Fruit fly (Drosophila melanogaster): Measurements from ENCODE around the gene CG8132.

Gene CG8132

DNA sequence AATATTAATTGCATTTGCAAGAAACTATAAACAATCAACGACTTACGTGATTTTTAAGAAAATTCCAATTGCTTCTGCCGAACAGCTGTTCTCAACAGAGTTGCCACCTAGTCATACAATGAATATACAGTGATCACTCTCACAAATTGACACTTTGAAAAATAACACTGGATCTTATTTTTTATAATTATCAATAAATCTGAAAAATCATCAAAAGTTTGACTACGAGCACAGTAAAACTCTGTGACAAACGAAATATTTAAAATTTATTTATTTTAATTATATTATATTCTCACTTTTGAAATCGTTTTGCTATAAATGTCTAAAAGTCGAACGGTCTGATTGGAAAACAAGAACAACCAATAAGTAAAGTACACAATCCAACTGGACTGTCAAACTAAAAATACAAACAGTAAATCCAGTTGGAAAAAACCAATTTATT lies 1.3 kb upstream of the CG8132 start, which contains the start of gene CG34117 (continued):
- peak; percentile 45 for TF ChIP-seq Antp (GFP tag; optimal IDR thresholded peaks at IDR 0.05)
- 0 out of 2 replicates have a peak, but pooled peaks have one; percentile 31 for TF ChIP-seq danr (GFP tag; IDR thresholded peaks at IDR 0.05)
- peak; percentile 77 for TF ChIP-seq CG1233 (GFP tag; optimal IDR thresholded peaks at IDR 0.05)
- TF ChIP-seq Sry-δ (GFP tag; optimal IDR thresholded peaks at IDR 0.05): peak; percentile 18
- peak; percentile 93 for TF ChIP-seq Med (GFP tag)
- peak; percentile 83 for TF ChIP-seq Sox102F (GFP tag; optimal IDR thresholded peaks at IDR 0.05)
- TF ChIP-seq CG12744 (GFP tag; optimal IDR thresholded peaks at IDR 0.05): peak; percentile 37
- peak; percentile 59 for TF ChIP-seq CG12104 (GFP tag; optimal IDR thresholded peaks at IDR 0.05)
- peak; percentile 54 for TF ChIP-seq E2f2 (GFP tag; IDR thresholded peaks at IDR 0.05)
- TF ChIP-seq Stat92E (GFP tag; optimal IDR thresholded peaks at IDR 0.05): no peak
- TF ChIP-seq zfh1 (GFP tag; IDR thresholded peaks at IDR 0.05): peak; percentile 92
- TF ChIP-seq br (optimal IDR thresholded peaks at IDR 0.05): no peak
- peak; percentile 80 for TF ChIP-seq CG17385 (GFP tag; optimal IDR thresholded peaks at IDR 0.05)
- peak; percentile 51 for TF ChIP-seq Deaf1 (tag; optimal IDR thresholded peaks at IDR 0.05)
- TF ChIP-seq Sry-β (GFP tag; optimal IDR thresholded peaks at IDR 0.05): no peak
- peak; percentile 56; the same call in 1 of the 3 replicates for TF ChIP-seq C15 (GFP tag; IDR thresholded peaks at IDR 0.05)
- TF ChIP-seq CG12236 (GFP tag; optimal IDR thresholded peaks at IDR 0.05): no peak
- peak; percentile 24 for TF ChIP-seq CG17912 (GFP tag; optimal IDR thresholded peaks at IDR 0.05)
- TF ChIP-seq CG11696 (GFP tag; IDR thresholded peaks at IDR 0.05): peak; percentile 60
- peak; percentile 39 for TF ChIP-seq CG1792 (GFP tag; optimal IDR thresholded peaks at IDR 0.05)
- TF ChIP-seq CG7556 (GFP tag; optimal IDR thresholded peaks at IDR 0.05): peak; percentile 75
- no peak for TF ChIP-seq yki (optimal IDR thresholded peaks at IDR 0.05)
- peak; percentile 86 for TF ChIP-seq CG17359 (tag; optimal IDR thresholded peaks at IDR 0.05)
- TF ChIP-seq jing (GFP tag; optimal IDR thresholded peaks at IDR 0.05): peak; percentile 22
- 0 out of 2 replicates have a peak, but pooled peaks have one; percentile 52 for TF ChIP-seq rib (GFP tag; IDR thresholded peaks at IDR 0.05)
- TF ChIP-seq CG10462 (GFP tag; optimal IDR thresholded peaks at IDR 0.05): peak; percentile 57
- peak; percentile 78 for TF ChIP-seq Aef1 (GFP tag; IDR thresholded peaks at IDR 0.05)
- peak in 1 of 2 experiments; percentile 62 for TF ChIP-seq chif (GFP tag; optimal IDR thresholded peaks at IDR 0.05)
- TF ChIP-seq CG10267 (tag; optimal IDR thresholded peaks at IDR 0.05): peak; percentile 85
- no peak for TF ChIP-seq hkb (optimal IDR thresholded peaks at IDR 0.05)
- peak; percentile 88 for TF ChIP-seq hkb (GFP tag; IDR thresholded peaks at IDR 0.05)
- TF ChIP-seq row (GFP tag; IDR thresholded peaks at IDR 0.05): peak; percentile 95
- TF ChIP-seq bowl (GFP tag; IDR thresholded peaks at IDR 0.05): no peak
- TF ChIP-seq HLH3B (GFP tag; IDR thresholded peaks at IDR 0.05): peak; percentile 81
- TF ChIP-seq Ravus (GFP tag; IDR thresholded peaks at IDR 0.05): peak; percentile 31
- peak; percentile 53 for TF ChIP-seq CG5180 (GFP tag; optimal IDR thresholded peaks at IDR 0.05)
- TF ChIP-seq CG11723 (GFP tag; optimal IDR thresholded peaks at IDR 0.05): peak; percentile 32
- TF ChIP-seq CG8281 (tag; optimal IDR thresholded peaks at IDR 0.05): peak; percentile 43
- no peak for TF ChIP-seq Doc2 (GFP tag; IDR thresholded peaks at IDR 0.05)
- TF ChIP-seq pb (GFP tag; optimal IDR thresholded peaks at IDR 0.05): no peak
- peak; percentile 6 for TF ChIP-seq Bdp1 (GFP tag; optimal IDR thresholded peaks at IDR 0.05)
- peak; percentile 79 for TF ChIP-seq CG31441 (GFP tag; IDR thresholded peaks at IDR 0.05)
- peak; percentile 38 for TF ChIP-seq chn (GFP tag; optimal IDR thresholded peaks at IDR 0.05)
- peak; percentile 54 for TF ChIP-seq zfh2 (GFP tag; optimal IDR thresholded peaks at IDR 0.05)
- peak; percentile 58 for TF ChIP-seq CG1647 (GFP tag; optimal IDR thresholded peaks at IDR 0.05)
- no peak for TF ChIP-seq nerfin-2 (GFP tag; IDR thresholded peaks at IDR 0.05; ENCODE audit: partially characterized antibody)
- peak; percentile 69 for TF ChIP-seq CG13123 (GFP tag; optimal IDR thresholded peaks at IDR 0.05)
- TF ChIP-seq CG10147 (GFP tag; optimal IDR thresholded peaks at IDR 0.05): peak; percentile 78
- no peak for TF ChIP-seq Lpt (GFP tag; optimal IDR thresholded peaks at IDR 0.05)
- TF ChIP-seq CG16863 (GFP tag; optimal IDR thresholded peaks at IDR 0.05): peak; percentile 41
- TF ChIP-seq CG4730 (GFP tag; IDR thresholded peaks at IDR 0.05): peak; percentile 71; the same call in 1 of the 2 replicates
- TF ChIP-seq Nf-YC (tag; optimal IDR thresholded peaks at IDR 0.05): peak; percentile 75
